Worm (Caenorhabditis elegans) whole organism, L3 larva: ENCODE results near the gene ptr-1.
A peak's percentile ranks its signal among the peaks of the same experiment; 100 is the strongest.

ENCODE experiments used
- R02D3.7 ChIP-seq: fragments of 150-350 bp; optimal IDR thresholded peaks from 2 replicates; lab custom pipeline; 2014; ENCODE audit warnings: missing biosample characterization, missing genetic modification characterization
- ZK546.5 ChIP-seq: sonication (generic microtip); optimal IDR thresholded peaks from 2 replicates; lab custom pipeline; 2017; ENCODE audit warnings: missing biosample characterization, missing genetic modification characterization
- ama-1 ChIP-seq: fragments of 150-350 bp; optimal IDR thresholded peaks from 2 replicates; lab custom pipeline; 2018
- ceh-16 ChIP-seq: sonication (generic microtip); optimal IDR thresholded peaks from 2 replicates; lab custom pipeline; 2017; ENCODE audit warnings: missing biosample characterization, missing genetic modification characterization
- ceh-28 ChIP-seq: fragments of 150-350 bp; optimal IDR thresholded peaks from 2 replicates; lab custom pipeline; 2014; ENCODE audit warnings: missing biosample characterization, missing genetic modification reagents, missing genetic modification characterization
- ceh-82 ChIP-seq: fragments of 150-350 bp; optimal IDR thresholded peaks from 2 replicates; lab custom pipeline; 2014; ENCODE audit warnings: missing biosample characterization, missing genetic modification characterization
- ceh-9 ChIP-seq: sonication (generic microtip); optimal IDR thresholded peaks from 2 replicates; lab custom pipeline; 2018; ENCODE audit warnings: missing biosample characterization, missing genetic modification characterization
- daf-12 ChIP-seq: fragments of 150-350 bp; optimal IDR thresholded peaks from 2 replicates; lab custom pipeline; 2014; ENCODE audit warnings: missing biosample characterization, missing genetic modification reagents, missing genetic modification characterization
- egl-27 ChIP-seq: sonication (generic microtip); optimal IDR thresholded peaks from 4 replicates; lab custom pipeline; 2017; ENCODE audit warnings: missing biosample characterization, missing genetic modification reagents, missing genetic modification characterization
- elt-1 ChIP-seq: fragments of 150-350 bp; optimal IDR thresholded peaks from 2 replicates; lab custom pipeline; 2014; ENCODE audit warnings: missing biosample characterization, missing genetic modification characterization
- elt-2 ChIP-seq: sonication (generic microtip); optimal IDR thresholded peaks from 2 replicates; lab custom pipeline; 2016; ENCODE audit warnings: missing genetic modification reagents, mild to moderate bottlenecking, missing genetic modification characterization, missing compliant biosample characterization
- elt-3 ChIP-seq, 3 experiments: fragments of 150-350 bp in 1 of 3; sonication (generic microtip) in 2 of 3; optimal IDR thresholded peaks; 2 replicates in 2 of 3; 4 replicates in 1 of 3; lab custom pipeline; 2014 to 2017; ENCODE audit warnings: missing biosample characterization in 3 of 3, missing genetic modification characterization in 3 of 3
- hmg-11 ChIP-seq: sonication (generic microtip); optimal IDR thresholded peaks from 2 replicates; lab custom pipeline; 2016; ENCODE audit warnings: missing genetic modification characterization, missing compliant biosample characterization
- jun-1 ChIP-seq: fragments of 150-350 bp; optimal IDR thresholded peaks from 2 replicates; lab custom pipeline; 2014; ENCODE audit warnings: missing biosample characterization, missing genetic modification reagents, missing genetic modification characterization
- lin-39 ChIP-seq: fragments of 150-350 bp; optimal IDR thresholded peaks from 2 replicates; lab custom pipeline; 2018; ENCODE audit warnings: missing biosample characterization, missing genetic modification reagents, missing genetic modification characterization
- lsy-12 ChIP-seq: sonication (generic microtip); optimal IDR thresholded peaks from 2 replicates; lab custom pipeline; 2016; ENCODE audit warnings: mild to moderate bottlenecking, missing genetic modification characterization, missing compliant biosample characterization
- mdl-1 ChIP-seq: fragments of 150-350 bp; optimal IDR thresholded peaks from 2 replicates; lab custom pipeline; 2014; ENCODE audit warnings: missing biosample characterization, missing genetic modification characterization
- nfya-1 ChIP-seq: sonication (generic microtip); optimal IDR thresholded peaks from 2 replicates; lab custom pipeline; 2017; ENCODE audit warnings: missing genetic modification characterization, mild to moderate bottlenecking, missing compliant biosample characterization, antibody characterized with exemption, moderate library complexity; ENCODE audit not compliant: insufficient read depth
- nhr-12 ChIP-seq: fragments of 150-350 bp; optimal IDR thresholded peaks from 2 replicates; lab custom pipeline; 2014; ENCODE audit warnings: missing biosample characterization, missing genetic modification characterization
- nhr-23 ChIP-seq: fragments of 150-350 bp; optimal IDR thresholded peaks from 2 replicates; lab custom pipeline; 2014; ENCODE audit warnings: missing biosample characterization, missing genetic modification reagents, missing genetic modification characterization
- nhr-25 ChIP-seq: sonication (generic microtip); optimal IDR thresholded peaks from 2 replicates; lab custom pipeline; 2017; ENCODE audit warnings: missing biosample characterization, missing genetic modification characterization
- nhr-28 ChIP-seq: fragments of 150-350 bp; optimal IDR thresholded peaks from 2 replicates; lab custom pipeline; 2014; ENCODE audit warnings: missing biosample characterization, missing genetic modification characterization
- nhr-43 ChIP-seq: sonication (generic microtip); optimal IDR thresholded peaks from 2 replicates; lab custom pipeline; 2016; ENCODE audit warnings: mild to moderate bottlenecking, missing genetic modification characterization, missing compliant biosample characterization; ENCODE audit not compliant: poor library complexity, severe bottlenecking
- nhr-76 ChIP-seq: fragments of 150-350 bp; sonication (generic microtip); optimal IDR thresholded peaks from 5 replicates; lab custom pipeline; 2014; ENCODE audit warnings: missing biosample characterization, missing genetic modification characterization
- pha-4 ChIP-seq: fragments of 150-350 bp; optimal IDR thresholded peaks from 2 replicates; lab custom pipeline; 2014; ENCODE audit warnings: missing biosample characterization, missing genetic modification reagents, missing genetic modification characterization
- pqm-1 ChIP-seq: fragments of 150-350 bp; optimal IDR thresholded peaks from 2 replicates; lab custom pipeline; 2017; ENCODE audit warnings: missing biosample characterization, missing genetic modification characterization, inconsistent platforms
- skn-1 ChIP-seq: fragments of 150-350 bp; optimal IDR thresholded peaks from 2 replicates; lab custom pipeline; 2014; ENCODE audit warnings: missing biosample characterization, missing genetic modification characterization
- tbx-2 ChIP-seq: sonication (generic microtip); optimal IDR thresholded peaks from 2 replicates; lab custom pipeline; 2016; ENCODE audit warnings: mild to moderate bottlenecking, missing genetic modification characterization, missing compliant biosample characterization
- ztf-11 ChIP-seq: fragments of 150-350 bp; optimal IDR thresholded peaks from 2 replicates; lab custom pipeline; 2014; ENCODE audit warnings: missing biosample characterization, missing genetic modification characterization
- ztf-4 ChIP-seq: fragments of 150-350 bp; optimal IDR thresholded peaks from 2 replicates; lab custom pipeline; 2014; ENCODE audit warnings: missing biosample characterization, missing genetic modification characterization

The ptr-1 gene

ce11 chrV:9152339-9152738, 29.2 kb downstream of the ptr-1 start:
- TF ChIP-seq ceh-28 (tag; lab: Kevin White, UChicago): no peak
- peak; percentile 16 for TF ChIP-seq nhr-25 (tag; lab: Kevin White, UChicago)
- TF ChIP-seq, all 47 proteins: peak for 1

DNA sequence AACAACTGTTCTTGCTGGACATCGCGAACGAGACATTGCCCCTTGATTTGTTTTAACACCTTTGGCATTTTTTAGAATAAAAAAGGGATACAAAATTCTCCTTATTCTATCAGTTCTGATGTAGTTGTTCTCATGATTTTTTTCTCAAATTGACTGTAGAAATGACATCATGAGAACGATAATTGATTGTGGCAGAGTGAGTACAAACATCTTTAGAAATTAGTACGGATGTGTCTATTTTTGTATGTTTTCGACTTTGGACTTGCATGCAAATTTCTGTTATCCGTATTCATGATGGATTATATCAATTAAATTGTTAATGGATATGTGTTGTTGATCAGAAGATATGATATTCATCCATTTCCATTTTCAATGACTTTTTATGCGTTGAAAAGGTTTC, 33.4 kb downstream of the ptr-1 start:
- TF ChIP-seq lsy-12 (no peak), nhr-12 (tag; lab: Kevin White, UChicago) (no peak), ztf-4 (no peak), ztf-11 (tag; lab: Kevin White, UChicago) (no peak), nhr-43 (tag; lab: Kevin White, UChicago) (no peak), skn-1 (tag; lab: Kevin White, UChicago) (no peak), tbx-2 (no peak), ZK546.5 (tag; lab: Kevin White, UChicago) (no peak), ceh-82 (no peak), lin-39 (tag; lab: Kevin White, UChicago) (no peak), ceh-9 (no peak), ceh-16 (tag; lab: Kevin White, UChicago) (no peak)

DNA sequence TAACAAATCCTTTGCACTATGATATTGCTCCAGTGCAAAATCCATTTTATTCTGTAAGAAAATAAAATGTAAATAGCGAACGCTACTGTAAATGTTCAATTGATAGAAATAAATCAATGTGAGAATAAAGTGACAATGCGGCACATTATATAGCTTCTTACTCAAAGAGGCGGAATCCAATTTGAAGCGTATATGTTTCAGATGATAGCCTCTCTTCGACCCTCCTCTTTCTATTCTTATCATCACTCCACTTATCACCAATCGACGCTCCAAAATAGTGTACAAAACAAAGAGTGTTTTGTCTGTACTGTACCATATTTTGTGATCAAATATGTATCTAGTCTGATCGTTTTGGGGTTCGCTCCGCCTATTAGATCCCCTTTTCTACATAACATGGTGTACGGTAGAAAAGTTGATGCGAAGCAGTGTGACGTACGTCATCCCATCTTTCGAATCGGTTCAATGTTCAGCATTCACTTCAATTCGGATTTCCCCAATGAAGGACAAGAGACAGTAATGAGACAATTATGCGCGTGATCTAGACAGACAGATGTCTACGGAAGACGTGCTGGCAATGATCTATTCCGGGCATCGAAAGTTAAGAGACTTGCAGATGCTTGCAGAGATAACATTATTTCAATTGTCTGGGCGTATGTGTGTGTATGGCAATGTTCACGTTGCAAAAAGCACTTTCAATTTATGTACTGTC, 34.5 kb downstream of the ptr-1 start, which contains the start of gene spl-2:
Gene spl-2, minus strand, starts transcription at position 51 of the 709 bp plus-strand sequence.
- peak; percentile 51 for TF ChIP-seq elt-1 (tag; lab: Kevin White, UChicago)
- TF ChIP-seq hmg-11 (tag; lab: Kevin White, UChicago): no peak
- peak; percentile 34 for TF ChIP-seq elt-2 (tag; lab: Kevin White, UChicago)
- peak; percentile 76 for TF ChIP-seq nhr-43 (tag; lab: Kevin White, UChicago)
- TF ChIP-seq ztf-11 (tag; lab: Kevin White, UChicago): no peak
- TF ChIP-seq ama-1 (lab: Kevin White, UChicago): no peak
- peak; percentile 47 for TF ChIP-seq nhr-23 (tag; lab: Kevin White, UChicago)
- peak; percentile 67 for TF ChIP-seq nhr-25 (tag; lab: Kevin White, UChicago)
- TF ChIP-seq nfya-1 (tag; lab: Kevin White, UChicago): peak; percentile 6

ce11 chrV:9146196-9146595, 35.3 kb downstream of the ptr-1 start:
- TF ChIP-seq nhr-28 (tag; lab: Kevin White, UChicago) (no peak), daf-12 (no peak), pqm-1 (peak; percentile 13), elt-2 (tag; lab: Kevin White, UChicago) (peak; percentile 68), egl-27 (tag; lab: Kevin White, UChicago) (no peak)
- TF ChIP-seq, all 47 proteins: peak for 2

- TF ChIP-seq ceh-16 (tag; lab: Kevin White, UChicago) (no peak), nhr-25 (tag; lab: Kevin White, UChicago) (peak; percentile 25), nhr-23 (tag; lab: Kevin White, UChicago) (peak; percentile 5)
Measured at ce11 chrV:9143896-9144295, 37.6 kb downstream of the ptr-1 start.

ce11 chrV:9141297-9141696, 40.2 kb downstream of the ptr-1 start, which contains the start of gene pitr-3:
pitr-3 (minus strand) TSS chrV:9141397.
- no peak for TF ChIP-seq mdl-1
- no peak for TF ChIP-seq hmg-11 (tag; lab: Kevin White, UChicago)
- no peak for TF ChIP-seq daf-12
- TF ChIP-seq pha-4: no peak
- no peak for TF ChIP-seq nhr-23 (tag; lab: Kevin White, UChicago)
- no peak for TF ChIP-seq jun-1 (tag; lab: Kevin White, UChicago)
- TF ChIP-seq ceh-28 (tag; lab: Kevin White, UChicago): no peak
- TF ChIP-seq nhr-12 (tag; lab: Kevin White, UChicago): no peak
- no peak for TF ChIP-seq skn-1 (tag; lab: Kevin White, UChicago)
- no peak for TF ChIP-seq R02D3.7 (tag; lab: Kevin White, UChicago)
- no peak for TF ChIP-seq nhr-76 (tag; lab: Kevin White, UChicago)
- TF ChIP-seq elt-3 (tag; optimal IDR thresholded peaks at IDR 0.05; lab: Kevin White, UChicago): no peak
- TF ChIP-seq, all 47 proteins: peak for 0
